Fruit fly (Drosophila melanogaster) whole organism, wandering third instar larva: ENCODE results near the gene CG7974.
A peak's percentile ranks its signal among the peaks of the same experiment; 100 is the strongest.

Experiments
- Abd-B ChIP-seq: fragments of >200 bp; optimal IDR thresholded peaks from 2 replicates; lab custom pipeline; 2017; ENCODE audit warnings: missing biosample characterization, missing genetic modification characterization
- CG32264 ChIP-seq: fragments of 200-800 bp; sonication (Bioruptor generic); optimal IDR thresholded peaks from 2 replicates; lab custom pipeline; 2016; ENCODE audit warnings: missing biosample characterization, missing genetic modification characterization
- CG9705 ChIP-seq: fragments of 200-800 bp; sonication (Bioruptor generic); optimal IDR thresholded peaks from 2 replicates; lab custom pipeline; 2018; ENCODE audit warnings: missing biosample characterization, mild to moderate bottlenecking, missing genetic modification characterization
- Dif ChIP-seq: fragments of 200-275, 200-300 bp; sonication (Bioruptor generic); optimal IDR thresholded peaks from 2 replicates; lab custom pipeline; 2018; ENCODE audit warnings: missing biosample characterization, missing genetic modification characterization; ENCODE audit not compliant: partially characterized antibody
- GATAd ChIP-seq: sonication (Bioruptor generic); optimal IDR thresholded peaks from 2 replicates; lab custom pipeline; 2016; ENCODE audit warnings: missing biosample characterization, missing genetic modification characterization
- HLH106 ChIP-seq: fragments of 200-800 bp; optimal IDR thresholded peaks from 3 replicates; lab custom pipeline; 2019; ENCODE audit warnings: missing biosample characterization, mild to moderate bottlenecking, missing genetic modification characterization, moderate library complexity
- Hnf4 ChIP-seq: fragments of 200-800 bp; sonication (Bioruptor generic); optimal IDR thresholded peaks from 2 replicates; lab custom pipeline; 2016; ENCODE audit warnings: missing biosample characterization, mild to moderate bottlenecking, missing genetic modification characterization
- Hr78 ChIP-seq: fragments of >200 bp; optimal IDR thresholded peaks from 2 replicates; lab custom pipeline; 2017; ENCODE audit warnings: missing biosample characterization, missing genetic modification characterization
- Hr83 ChIP-seq: fragments of 200-300 bp; sonication (Bioruptor generic); optimal IDR thresholded peaks from 2 replicates; lab custom pipeline; 2016; ENCODE audit warnings: missing biosample characterization, mild to moderate bottlenecking, missing genetic modification characterization, moderate library complexity; ENCODE audit not compliant: poor library complexity, severe bottlenecking
- Jra ChIP-seq: sonication (Bioruptor generic); optimal IDR thresholded peaks from 2 replicates; lab custom pipeline; 2016; ENCODE audit warnings: missing biosample characterization, missing genetic modification characterization
- Mio ChIP-seq: sonication (Bioruptor generic); optimal IDR thresholded peaks from 2 replicates; lab custom pipeline; 2016; ENCODE audit warnings: missing biosample characterization, missing genetic modification characterization
- Myc ChIP-seq: fragments of >200 bp; optimal IDR thresholded peaks from 2 replicates; lab custom pipeline; 2017
- N ChIP-seq: fragments of >200 bp; optimal IDR thresholded peaks from 2 replicates; lab custom pipeline; 2018; ENCODE audit warnings: missing biosample characterization, missing external identifiers, missing genetic modification characterization
- OdsH ChIP-seq: fragments of 200-800 bp; sonication (Bioruptor generic); optimal IDR thresholded peaks from 2 replicates; lab custom pipeline; 2016; ENCODE audit warnings: missing biosample characterization, mild to moderate bottlenecking, missing genetic modification characterization
- Rel ChIP-seq, 2 experiments: fragments of 200-800 bp; sonication (Bioruptor generic) in 1 of 2; optimal IDR thresholded peaks; 2 replicates in 1 of 2; 3 replicates in 1 of 2; lab custom pipeline; 2016 to 2019; ENCODE audit warnings: mild to moderate bottlenecking in 2 of 2, missing biosample characterization in 2 of 2, missing genetic modification characterization in 2 of 2, moderate library complexity in 1 of 2
- Sp1 ChIP-seq: fragments of 200-800 bp; sonication (Bioruptor generic); optimal IDR thresholded peaks from 3 replicates; lab custom pipeline; 2019; ENCODE audit warnings: missing biosample characterization, mild to moderate bottlenecking, missing genetic modification characterization, moderate library complexity
- Vsx2 ChIP-seq: fragments of 200-300, 225-300 bp; sonication (Bioruptor generic); optimal IDR thresholded peaks from 2 replicates; lab custom pipeline; 2018; ENCODE audit warnings: missing biosample characterization, missing genetic modification characterization; ENCODE audit not compliant: partially characterized antibody
- br ChIP-seq: fragments of 200-800 bp; sonication (Bioruptor generic); optimal IDR thresholded peaks from 2 replicates; lab custom pipeline; 2016; ENCODE audit warnings: missing biosample characterization, missing genetic modification characterization
- brk ChIP-seq: fragments of 200-800 bp; sonication (Bioruptor generic); optimal IDR thresholded peaks from 2 replicates; lab custom pipeline; 2016; ENCODE audit warnings: missing biosample characterization, mild to moderate bottlenecking, missing genetic modification characterization
- dl ChIP-seq, 2 experiments: fragments of 175-275, 200-275 bp in 1 of 2; fragments of 200-275 bp in 1 of 2; sonication (Bioruptor generic); optimal IDR thresholded peaks; lab custom pipeline; 2018; ENCODE audit warnings: mild to moderate bottlenecking in 2 of 2, missing biosample characterization in 2 of 2, missing genetic modification characterization in 2 of 2, moderate library complexity in 2 of 2; ENCODE audit not compliant: partially characterized antibody in 2 of 2, insufficient read depth in 1 of 2
- dmrt93B ChIP-seq: fragments of 200-800 bp; sonication (Bioruptor generic); optimal IDR thresholded peaks from 2 replicates; lab custom pipeline; 2018; ENCODE audit warnings: missing biosample characterization, mild to moderate bottlenecking, missing genetic modification characterization
- dsf ChIP-seq: sonication (Bioruptor generic); optimal IDR thresholded peaks from 2 replicates; lab custom pipeline; 2016; ENCODE audit warnings: missing biosample characterization, missing genetic modification characterization, borderline replicate concordance
- ey ChIP-seq: fragments of 200-800 bp; sonication (Bioruptor generic); optimal IDR thresholded peaks from 2 replicates; lab custom pipeline; 2016; ENCODE audit warnings: missing biosample characterization, missing genetic modification characterization
- foxo ChIP-seq, 2 experiments: fragments of 200-800 bp; sonication (Bioruptor generic); optimal IDR thresholded peaks; 2 replicates in 1 of 2; 3 replicates in 1 of 2; lab custom pipeline; 2016 to 2017; ENCODE audit warnings: missing biosample characterization in 2 of 2, missing genetic modification characterization in 2 of 2
- fru ChIP-seq: fragments of 200-800 bp; sonication (Bioruptor generic); optimal IDR thresholded peaks from 3 replicates; lab custom pipeline; 2016; ENCODE audit warnings: missing biosample characterization, mild to moderate bottlenecking, missing genetic modification characterization
- h ChIP-seq: fragments of 200-800 bp; sonication (Bioruptor generic); optimal IDR thresholded peaks from 3 replicates; lab custom pipeline; 2016; ENCODE audit warnings: missing biosample characterization, mild to moderate bottlenecking, missing genetic modification characterization
- lola ChIP-seq: fragments of >200 bp; optimal IDR thresholded peaks from 2 replicates; lab custom pipeline; 2017; ENCODE audit warnings: missing biosample characterization, missing genetic modification characterization
- psq ChIP-seq: fragments of 200-800 bp; sonication (Bioruptor generic); optimal IDR thresholded peaks from 3 replicates; lab custom pipeline; 2017; ENCODE audit warnings: missing biosample characterization, mild to moderate bottlenecking, missing genetic modification characterization, moderate library complexity
- rgr ChIP-seq: fragments of 200-800 bp; sonication (Bioruptor generic); optimal IDR thresholded peaks from 3 replicates; lab custom pipeline; 2016; ENCODE audit warnings: missing biosample characterization, mild to moderate bottlenecking, missing genetic modification characterization
- sage ChIP-seq: fragments of 200-800 bp; sonication (Bioruptor generic); optimal IDR thresholded peaks from 2 replicates; lab custom pipeline; 2016; ENCODE audit warnings: missing biosample characterization, mild to moderate bottlenecking, missing genetic modification characterization
- usp ChIP-seq: fragments of >200 bp; optimal IDR thresholded peaks from 2 replicates; lab custom pipeline; 2017; ENCODE audit warnings: missing biosample characterization, missing genetic modification characterization
- woc ChIP-seq: sonication (Bioruptor generic); optimal IDR thresholded peaks from 2 replicates; lab custom pipeline; 2016; ENCODE audit warnings: missing biosample characterization, mild to moderate bottlenecking, missing genetic modification characterization

The CG7974 gene

dm6 chr3L:1664876-1665275, at the start of gene CG7974, which contains the start of gene Srrm234:
TSS of gene CG7974 (plus strand) at chr3L:1665138.
TSS of gene Srrm234 (minus strand) at chr3L:1665064.
- TF ChIP-seq fru = no peak
- TF ChIP-seq dsf (GFP tag; lab: Kevin White, UChicago) = no peak
- peak; percentile 1 for TF ChIP-seq sage

- no peak for TF ChIP-seq Mio (GFP tag; lab: Kevin White, UChicago)
- no peak for TF ChIP-seq Hnf4 (GFP tag; lab: Kevin White, UChicago)
- no peak for TF ChIP-seq Jra (GFP tag; lab: Kevin White, UChicago)
- TF ChIP-seq h = no peak
- no peak for TF ChIP-seq Dif (GFP tag; lab: Kevin White, UChicago)
- TF ChIP-seq Hr78 (GFP tag; lab: Kevin White, UChicago) = no peak
- TF ChIP-seq br (GFP tag; lab: Kevin White, UChicago) = no peak
- TF ChIP-seq CG32264 (GFP tag; lab: Kevin White, UChicago) = no peak
- TF ChIP-seq rgr (GFP tag; lab: Kevin White, UChicago) = no peak
- TF ChIP-seq dsf (GFP tag; lab: Kevin White, UChicago) = no peak
- no peak for TF ChIP-seq Abd-B (GFP tag; lab: Kevin White, UChicago)
- TF ChIP-seq GATAd (GFP tag; lab: Kevin White, UChicago) = no peak
- no peak for TF ChIP-seq CG9705
- TF ChIP-seq Myc (lab: Kevin White, UChicago) = no peak
These were observed 49.2 kb upstream of the CG7974 start, which contains the start of gene CG12105 for dm6 chr3L:1615701-1616100. TSS of gene CG12105 (minus strand) at chr3L:1615801.

- TF ChIP-seq lola (GFP tag; lab: Kevin White, UChicago) = no peak
- no peak for TF ChIP-seq Abd-B (GFP tag; lab: Kevin White, UChicago)
- TF ChIP-seq Sp1 (GFP tag; lab: Kevin White, UChicago) = peak; percentile 31
- no peak for TF ChIP-seq usp (GFP tag; lab: Kevin White, UChicago)
- no peak for TF ChIP-seq sage
- TF ChIP-seq OdsH (GFP tag; lab: Kevin White, UChicago) = peak; percentile 46
- peak in 1 of 2 experiments; percentile 66 for TF ChIP-seq foxo (GFP tag; optimal IDR thresholded peaks at IDR 0.05; lab: Kevin White, UChicago)
- peak; percentile 8 for TF ChIP-seq br (GFP tag; lab: Kevin White, UChicago)
- peak; percentile 46 for TF ChIP-seq rgr (GFP tag; lab: Kevin White, UChicago)
- peak; percentile 43 for TF ChIP-seq ey
- TF ChIP-seq psq (GFP tag; lab: Kevin White, UChicago) = no peak
- peak; percentile 88 for TF ChIP-seq woc
- no peak for TF ChIP-seq N (GFP tag; lab: Kevin White, UChicago)
- no peak for TF ChIP-seq Rel (GFP tag; optimal IDR thresholded peaks at IDR 0.05; lab: Kevin White, UChicago)
- peak; percentile 35 for TF ChIP-seq Rel (tag; optimal IDR thresholded peaks at IDR 0.05; lab: Kevin White, UChicago)
- peak; percentile 64 for TF ChIP-seq h
- peak; percentile 88 for TF ChIP-seq Myc (lab: Kevin White, UChicago)
- no peak for TF ChIP-seq dl (GFP tag; optimal IDR thresholded peaks at IDR 0.05; lab: Kevin White, UChicago; ENCODE audit: insufficient read depth in 1 of 2, partially characterized antibody in 2 of 2)
- TF ChIP-seq dmrt93B (GFP tag; lab: Kevin White, UChicago) = no peak
- no peak for TF ChIP-seq Hnf4 (GFP tag; lab: Kevin White, UChicago)
- TF ChIP-seq brk (GFP tag; lab: Kevin White, UChicago) = no peak
- TF ChIP-seq Dif (GFP tag; lab: Kevin White, UChicago) = no peak
- peak; percentile 58 for TF ChIP-seq fru
- TF ChIP-seq HLH106 (tag; lab: Kevin White, UChicago) = peak; percentile 59
- TF ChIP-seq Hr83 (GFP tag; lab: Kevin White, UChicago) = peak; percentile 47
- TF ChIP-seq, all 38 proteins: peak for 13
These were observed 46.7 kb upstream of the CG7974 start, which contains the start of the genes CG13926, ABCB7 and CG33230 for dm6 chr3L:1618116-1618727. TSS of gene CG13926 (minus strand) at chr3L:1618158. TSS of gene ABCB7 (plus strand) at chr3L:1618414. TSS of gene CG33230 (plus strand) at chr3L:1618414.

- TF ChIP-seq sage (no peak), Vsx2 (GFP tag; lab: Kevin White, UChicago) (peak; percentile 15)
These were observed 38.0 kb upstream of the CG7974 start for dm6 chr3L:1626924-1627323.
